Worm (Caenorhabditis elegans): ENCODE data around the gene srlf-7.

ce11 chrIV:7186756-7187155, 2.3 kb upstream of the srlf-7 start, which contains the start of gene str-249:
- TF ChIP-seq snpc-4 (tag; optimal IDR thresholded peaks at IDR 0.05) (no peak), unc-62 (GFP tag; optimal IDR thresholded peaks at IDR 0.05) (no peak), ceh-43 (GFP tag; optimal IDR thresholded peaks at IDR 0.05) (no peak), nhr-237 (tag; optimal IDR thresholded peaks at IDR 0.05) (no peak), pha-4 (tag; optimal IDR thresholded peaks at IDR 0.05) (no peak)

Data from whole organism, mixed stage, embryonic.